Worm (Caenorhabditis elegans): ENCODE results near the gene tth-1.

- TF ChIP-seq elt-2 (tag; optimal IDR thresholded peaks at IDR 0.05) = no peak
- no peak for TF ChIP-seq unc-86 (tag; optimal IDR thresholded peaks at IDR 0.05)
- no peak for TF ChIP-seq vab-15 (tag; optimal IDR thresholded peaks at IDR 0.05)
- TF ChIP-seq tlp-1 (tag; optimal IDR thresholded peaks at IDR 0.05) = no peak
- no peak for TF ChIP-seq nhr-12 (tag; optimal IDR thresholded peaks at IDR 0.05)
Observed at ce11 chrX:8446108-8446507, 22.6 kb upstream of the tth-1 start, which contains the start of gene F16F9.1.

All from whole organism, L1 larva.